Fruit fly (Drosophila melanogaster): ENCODE data around the gene Dyro.
A peak's percentile ranks its signal among the peaks of the same experiment; 100 is the strongest.

Dyro gene

DNA sequence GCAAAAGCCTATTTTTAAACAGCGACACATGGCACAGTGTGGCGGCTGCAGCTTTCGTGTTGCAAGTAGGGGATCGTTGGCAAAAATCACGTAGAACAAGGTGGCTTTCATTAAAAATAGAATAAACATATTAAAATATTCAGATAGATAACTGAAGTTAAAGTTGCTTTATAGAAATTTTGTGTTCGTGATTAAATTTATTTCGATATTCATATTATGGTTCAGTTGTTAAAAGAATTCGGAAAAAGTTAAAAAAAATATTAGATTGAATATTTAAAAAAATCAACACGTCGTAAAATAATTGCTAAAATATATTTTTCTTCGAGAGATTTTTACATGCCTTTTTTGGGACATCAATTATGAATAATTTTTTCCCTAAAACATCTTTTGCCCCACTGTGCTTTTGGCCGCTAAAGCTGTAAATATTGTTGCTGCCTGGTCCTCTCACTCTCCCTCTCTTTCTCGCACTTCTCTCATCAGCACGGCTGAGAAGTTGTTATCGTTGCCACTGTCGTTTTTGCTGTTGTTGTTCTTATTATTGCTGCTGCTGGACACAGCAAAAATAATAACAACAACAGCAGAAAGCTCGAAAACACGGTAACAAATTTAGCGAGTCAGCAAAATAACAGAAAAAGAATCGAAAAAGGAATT, 556 bp upstream of the Dyro start (continued):
- no peak for TF ChIP-seq B-H2 (GFP tag; optimal IDR thresholded peaks at IDR 0.05)
- TF ChIP-seq Atf6 (GFP tag; IDR thresholded peaks at IDR 0.05) = peak; percentile 80
- no peak for TF ChIP-seq abd-A (tag; optimal IDR thresholded peaks at IDR 0.05)
- peak; percentile 84 for TF ChIP-seq CG1233 (GFP tag; optimal IDR thresholded peaks at IDR 0.05)
- TF ChIP-seq Ptx1 (GFP tag; IDR thresholded peaks at IDR 0.05) = peak; percentile 77
- no peak for TF ChIP-seq lbe (GFP tag; optimal IDR thresholded peaks at IDR 0.05)
- TF ChIP-seq Stat92E (GFP tag; optimal IDR thresholded peaks at IDR 0.05) = peak in 1 of 3 experiments; percentile 70
- peak; percentile 78 for TF ChIP-seq CG10274 (GFP tag; optimal IDR thresholded peaks at IDR 0.05)
- TF ChIP-seq CG10321 (GFP tag; IDR thresholded peaks at IDR 0.05) = peak; percentile 59; the same call in 1 of the 2 replicates
- no peak for TF ChIP-seq z (GFP tag; IDR thresholded peaks at IDR 0.05)
- TF ChIP-seq dmrt99B (tag; optimal IDR thresholded peaks at IDR 0.05) = peak; percentile 94
- TF ChIP-seq lilli (GFP tag; optimal IDR thresholded peaks at IDR 0.05) = peak; percentile 84
- no peak for TF ChIP-seq emc (GFP tag; optimal IDR thresholded peaks at IDR 0.05)
- no peak for TF ChIP-seq p53 (GFP tag; optimal IDR thresholded peaks at IDR 0.05)
- TF ChIP-seq sug (tag; optimal IDR thresholded peaks at IDR 0.05) = peak; percentile 81
- no peak for TF ChIP-seq fd102C (GFP tag; optimal IDR thresholded peaks at IDR 0.05)
- TF ChIP-seq CG42726 (GFP tag; IDR thresholded peaks at IDR 0.05; ENCODE audit: partially characterized antibody) = no peak
- TF ChIP-seq peb (GFP tag; IDR thresholded peaks at IDR 0.05) = peak; percentile 60
- peak; percentile 6; the same call in 1 of the 3 replicates for TF ChIP-seq sr (GFP tag; IDR thresholded peaks at IDR 0.05)
- TF ChIP-seq Mrtf (GFP tag; IDR thresholded peaks at IDR 0.05) = peak; percentile 69
- TF ChIP-seq Camta (GFP tag; optimal IDR thresholded peaks at IDR 0.05) = peak; percentile 73
- TF ChIP-seq kni (GFP tag; optimal IDR thresholded peaks at IDR 0.05) = peak; percentile 1
- no peak for TF ChIP-seq usp (GFP tag; optimal IDR thresholded peaks at IDR 0.05)
- TF ChIP-seq pho (GFP tag; optimal IDR thresholded peaks at IDR 0.05) = peak; percentile 84
- TF ChIP-seq fd96Cb (tag; optimal IDR thresholded peaks at IDR 0.05) = peak; percentile 88
- TF ChIP-seq CG6175 (GFP tag; IDR thresholded peaks at IDR 0.05) = peak; percentile 95
- TF ChIP-seq ind (GFP tag; optimal IDR thresholded peaks at IDR 0.05) = peak; percentile 81
- no peak for TF ChIP-seq CG14860 (GFP tag; IDR thresholded peaks at IDR 0.05; ENCODE audit: partially characterized antibody)
- TF ChIP-seq HLHmδ (GFP tag; optimal IDR thresholded peaks at IDR 0.05) = no peak
- no peak for TF ChIP-seq pita (GFP tag; optimal IDR thresholded peaks at IDR 0.05)
- no peak for TF ChIP-seq Dp (GFP tag; optimal IDR thresholded peaks at IDR 0.05)
- TF ChIP-seq Eip74EF (GFP tag; optimal IDR thresholded peaks at IDR 0.05) = peak in 1 of 2 experiments; percentile 92
- TF ChIP-seq CG6854 (GFP tag; optimal IDR thresholded peaks at IDR 0.05) = peak; percentile 83
- peak; percentile 77 for TF ChIP-seq CG6813 (GFP tag; optimal IDR thresholded peaks at IDR 0.05)
- TF ChIP-seq tin (GFP tag; optimal IDR thresholded peaks at IDR 0.05) = peak; percentile 85
- TF ChIP-seq CG15601 (tag; optimal IDR thresholded peaks at IDR 0.05) = peak; percentile 90
- peak; percentile 77; the same call in 1 of the 3 replicates for TF ChIP-seq jigr1 (GFP tag; IDR thresholded peaks at IDR 0.05)
- peak; percentile 66 for TF ChIP-seq zfh1 (GFP tag; IDR thresholded peaks at IDR 0.05)
- TF ChIP-seq CG17361 (GFP tag; IDR thresholded peaks at IDR 0.05) = peak; percentile 99
- no peak for TF ChIP-seq CG31365 (tag; optimal IDR thresholded peaks at IDR 0.05)
- TF ChIP-seq seq (GFP tag; IDR thresholded peaks at IDR 0.05) = peak; percentile 80
- TF ChIP-seq Blimp-1 (GFP tag; optimal IDR thresholded peaks at IDR 0.05) = peak; percentile 85
- peak; percentile 83 for TF ChIP-seq row (GFP tag; IDR thresholded peaks at IDR 0.05)
- TF ChIP-seq Optix (GFP tag; IDR thresholded peaks at IDR 0.05) = no peak; the same call in 2 of the 3 replicates
- TF ChIP-seq scrt (GFP tag; optimal IDR thresholded peaks at IDR 0.05) = peak; percentile 60
- TF ChIP-seq Ravus (GFP tag; IDR thresholded peaks at IDR 0.05) = peak; percentile 22; the same call in 1 of the 2 replicates
- peak; percentile 88 for TF ChIP-seq CG30431 (GFP tag; optimal IDR thresholded peaks at IDR 0.05)
- TF ChIP-seq CG9797 (GFP tag; optimal IDR thresholded peaks at IDR 0.05) = no peak
- peak; percentile 95 for TF ChIP-seq CG9437 (GFP tag; optimal IDR thresholded peaks at IDR 0.05)

All from whole organism, embryonic.